Worm (Caenorhabditis elegans) whole organism, mixed stage, embryonic: Measurements from ENCODE around the gene ztf-17.

Experiments
- blmp-1 ChIP-seq: fragments of 150-350 bp; optimal IDR thresholded peaks from 2 replicates; lab custom pipeline; 2014; ENCODE audit warnings: missing biosample characterization, missing genetic modification characterization
- elt-1 ChIP-seq: sonication (generic microtip); optimal IDR thresholded peaks from 2 replicates; lab custom pipeline; 2017; ENCODE audit warnings: missing genetic modification characterization, mild to moderate bottlenecking, missing compliant biosample characterization, antibody characterized with exemption, moderate library complexity, borderline replicate concordance; ENCODE audit not compliant: insufficient read depth
- elt-3 ChIP-seq: fragments of 150-350 bp; optimal IDR thresholded peaks from 2 replicates; lab custom pipeline; 2014; ENCODE audit warnings: missing biosample characterization, missing genetic modification characterization
- mls-2 ChIP-seq: sonication (generic microtip); optimal IDR thresholded peaks from 2 replicates; lab custom pipeline; 2016; ENCODE audit warnings: mild to moderate bottlenecking, missing genetic modification characterization, moderate library complexity, missing compliant biosample characterization
- nhr-12 ChIP-seq: fragments of 150-350 bp; optimal IDR thresholded peaks from 2 replicates; lab custom pipeline; 2014; ENCODE audit warnings: missing biosample characterization, missing genetic modification characterization
- nhr-76 ChIP-seq: sonication (generic microtip); optimal IDR thresholded peaks from 2 replicates; lab custom pipeline; 2017; ENCODE audit warnings: missing biosample characterization, missing genetic modification characterization
- snpc-4 ChIP-seq: fragments of 150-350 bp; optimal IDR thresholded peaks from 2 replicates; lab custom pipeline; 2014; ENCODE audit warnings: missing biosample characterization, missing genetic modification characterization
- ztf-11 ChIP-seq: fragments of 150-350 bp; optimal IDR thresholded peaks from 2 replicates; lab custom pipeline; 2014; ENCODE audit warnings: missing biosample characterization, missing genetic modification characterization

DNA sequence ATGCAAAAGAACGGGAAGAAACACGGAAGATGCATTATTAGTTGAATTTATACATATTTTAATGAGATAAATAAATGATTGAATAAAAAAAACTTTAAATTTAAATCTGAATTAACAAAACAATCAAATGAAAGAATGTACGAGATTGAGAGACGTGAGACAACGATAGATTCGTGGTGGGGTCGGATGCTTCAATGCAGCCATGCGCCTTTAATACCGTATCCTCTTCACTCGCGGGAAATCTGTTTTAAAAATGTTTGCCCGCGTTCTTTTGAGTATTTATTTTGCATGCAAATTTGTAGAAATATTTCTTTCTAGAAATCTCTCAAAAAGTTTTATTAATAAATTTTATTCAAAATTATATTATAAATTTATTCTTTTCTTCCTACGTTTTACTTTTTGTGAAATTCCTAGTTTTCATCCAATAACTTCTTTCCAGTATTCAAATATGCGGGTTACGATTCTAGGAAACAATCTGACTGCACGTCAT is 10.5 kb upstream of the ztf-17 start, which contains the start of gene perm-1:
- TF ChIP-seq elt-1 (tag; lab: Kevin White, UChicago) = no peak
- no peak for TF ChIP-seq elt-3 (tag; lab: Kevin White, UChicago)
- no peak for TF ChIP-seq blmp-1 (tag; lab: Kevin White, UChicago)
- no peak for TF ChIP-seq nhr-76 (tag; lab: Kevin White, UChicago)
- no peak for TF ChIP-seq nhr-12 (tag; lab: Kevin White, UChicago)
- no peak for TF ChIP-seq snpc-4 (tag; lab: Kevin White, UChicago)
- TF ChIP-seq ztf-11 (tag; lab: Kevin White, UChicago) = no peak
- no peak for TF ChIP-seq mls-2 (tag; lab: Kevin White, UChicago)
